Fruit fly (Drosophila melanogaster) whole organism, embryonic: ENCODE results near the gene CG32243.

Experiments
- ATbp ChIP-seq: fragments of 200-800 bp; sonication (Bioruptor generic); optimal IDR thresholded peaks from 2 replicates; lab custom pipeline; 2017; ENCODE audit warnings: missing biosample characterization, mild to moderate bottlenecking, missing genetic modification characterization, missing genetic modification reagents
- C15 ChIP-seq: fragments of 200-800 bp; sonication (Bioruptor generic); IDR thresholded peaks from 3 replicates; pipeline ENCODE4 v1.3.6; 2022; ENCODE audit warnings: missing biosample characterization, missing genetic modification characterization
- CG10366 ChIP-seq: fragments of 200-800 bp; sonication (Bioruptor generic); IDR thresholded peaks from 2 replicates; pipeline ENCODE4 v1.3.6; 2022; ENCODE audit warnings: missing biosample characterization, missing genetic modification characterization
- CG11085 ChIP-seq: fragments of 200-800 bp; sonication (Bioruptor generic); IDR thresholded peaks from 2 replicates; pipeline ENCODE4 v1.3.6; 2022; ENCODE audit warnings: missing biosample characterization, missing genetic modification characterization
- CG11695 ChIP-seq: fragments of 200-800 bp; sonication (Bioruptor generic); IDR thresholded peaks from 3 replicates; pipeline ENCODE4 v1.3.6; 2022; ENCODE audit warnings: missing biosample characterization, missing genetic modification characterization
- CG12155 ChIP-seq: fragments of 200-800 bp; sonication (Bioruptor generic); optimal IDR thresholded peaks from 3 replicates; lab custom pipeline; 2016; ENCODE audit warnings: missing biosample characterization, missing genetic modification characterization
- CG13894 ChIP-seq: fragments of 200-800 bp; sonication (Bioruptor generic); optimal IDR thresholded peaks from 3 replicates; lab custom pipeline; 2018; ENCODE audit warnings: missing biosample characterization, mild to moderate bottlenecking, missing genetic modification characterization, moderate library complexity
- CG15514 ChIP-seq: fragments of 200-800 bp; sonication (Bioruptor generic); optimal IDR thresholded peaks from 3 replicates; lab custom pipeline; 2017; ENCODE audit warnings: missing biosample characterization, missing genetic modification characterization, mild to moderate bottlenecking, moderate library complexity, missing genetic modification reagents
- CG1602 ChIP-seq: fragments of 200-800 bp; sonication (Bioruptor generic); optimal IDR thresholded peaks from 3 replicates; lab custom pipeline; 2016; ENCODE audit warnings: missing biosample characterization, missing genetic modification characterization
- CG18011 ChIP-seq: fragments of 200-800 bp; sonication (Bioruptor generic); optimal IDR thresholded peaks from 2 replicates; lab custom pipeline; 2017; ENCODE audit warnings: missing biosample characterization, missing genetic modification characterization, mild to moderate bottlenecking, moderate library complexity, missing genotype
- CG2889 ChIP-seq: fragments of 200-800 bp; sonication (Bioruptor generic); IDR thresholded peaks from 3 replicates; pipeline ENCODE4 v1.3.6; 2022; ENCODE audit warnings: missing biosample characterization, missing genetic modification characterization
- CG34376 ChIP-seq: fragments of 200-800 bp; sonication (Bioruptor generic); optimal IDR thresholded peaks from 2 replicates; lab custom pipeline; 2018; ENCODE audit warnings: missing biosample characterization, mild to moderate bottlenecking, missing genetic modification characterization
- CG3838 ChIP-seq: fragments of 200-800 bp; sonication (Bioruptor generic); optimal IDR thresholded peaks from 3 replicates; lab custom pipeline; 2016; ENCODE audit warnings: missing biosample characterization, missing genetic modification characterization
- CG4424 ChIP-seq: fragments of 200-800 bp; sonication (Bioruptor generic); optimal IDR thresholded peaks from 3 replicates; lab custom pipeline; 2016; ENCODE audit warnings: missing biosample characterization, missing genetic modification characterization
- CG4707 ChIP-seq: fragments of 200-800 bp; sonication (Bioruptor generic); optimal IDR thresholded peaks from 2 replicates; lab custom pipeline; 2018; ENCODE audit warnings: missing biosample characterization, mild to moderate bottlenecking, missing genetic modification characterization, moderate library complexity
- CG6683 ChIP-seq: fragments of 200-800 bp; sonication (Bioruptor generic); optimal IDR thresholded peaks from 2 replicates; lab custom pipeline; 2017; ENCODE audit warnings: missing biosample characterization, mild to moderate bottlenecking, missing genetic modification characterization, missing genetic modification reagents
- CG7357 ChIP-seq: fragments of 200-800 bp; sonication (Bioruptor generic); IDR thresholded peaks from 3 replicates; pipeline ENCODE4 v1.3.6; 2022; ENCODE audit warnings: missing biosample characterization, missing genetic modification characterization
- CG9215 ChIP-seq: fragments of 200-800 bp; sonication (Bioruptor generic); IDR thresholded peaks from 2 replicates; pipeline ENCODE4 v1.3.6; 2022; ENCODE audit warnings: missing biosample characterization, missing genetic modification characterization
- CG9797 ChIP-seq: fragments of 200-800 bp; sonication (Bioruptor generic); optimal IDR thresholded peaks from 3 replicates; lab custom pipeline; 2018; ENCODE audit warnings: missing biosample characterization, mild to moderate bottlenecking, missing genetic modification characterization
- CG9932 ChIP-seq: fragments of 200-800 bp; sonication (Bioruptor generic); IDR thresholded peaks from 2 replicates; pipeline ENCODE4 v1.3.6; 2022; ENCODE audit warnings: missing biosample characterization, missing genetic modification characterization
- CrebB ChIP-seq: fragments of 200-800 bp; sonication (Bioruptor generic); optimal IDR thresholded peaks from 3 replicates; lab custom pipeline; 2018; ENCODE audit warnings: missing biosample characterization, mild to moderate bottlenecking, missing genetic modification characterization
- Dip2 ChIP-seq: fragments of 200-800 bp; sonication (Bioruptor generic); IDR thresholded peaks from 2 replicates; pipeline ENCODE4 v1.3.6; 2022; ENCODE audit warnings: missing biosample characterization, missing genetic modification characterization
- Dp ChIP-seq: fragments of 200-800 bp; sonication (Bioruptor generic); optimal IDR thresholded peaks from 2 replicates; lab custom pipeline; 2018; ENCODE audit warnings: missing biosample characterization, mild to moderate bottlenecking, missing genetic modification characterization, moderate library complexity
- Ets97D ChIP-seq: fragments of 200-800 bp; sonication (Bioruptor generic); optimal IDR thresholded peaks from 3 replicates; lab custom pipeline; 2016; ENCODE audit warnings: missing biosample characterization, missing genetic modification characterization
- H15 ChIP-seq: fragments of 200-800 bp; sonication (Bioruptor generic); IDR thresholded peaks from 3 replicates; pipeline ENCODE4 v1.3.6; 2022; ENCODE audit warnings: missing biosample characterization, missing genetic modification characterization
- H2.0 ChIP-seq: fragments of 200-800 bp; sonication (Bioruptor generic); IDR thresholded peaks from 2 replicates; pipeline ENCODE4 v1.3.6; 2022; ENCODE audit warnings: missing biosample characterization, missing genetic modification characterization
- HLH54F ChIP-seq: fragments of 200-800 bp; sonication (Bioruptor generic); optimal IDR thresholded peaks from 3 replicates; lab custom pipeline; 2016; ENCODE audit warnings: missing biosample characterization, missing genetic modification characterization
- HmgZ ChIP-seq: fragments of 200-800 bp; sonication (Bioruptor generic); optimal IDR thresholded peaks from 2 replicates; lab custom pipeline; 2018; ENCODE audit warnings: missing biosample characterization, mild to moderate bottlenecking, missing genetic modification characterization
- Hmr ChIP-seq: fragments of 200-800 bp; sonication (Bioruptor generic); optimal IDR thresholded peaks from 3 replicates; lab custom pipeline; 2017; ENCODE audit warnings: mild to moderate bottlenecking, missing biosample characterization, missing genetic modification reagents, missing genetic modification characterization
- Hr3 ChIP-seq: fragments of 200-800 bp; sonication (Bioruptor generic); optimal IDR thresholded peaks from 3 replicates; lab custom pipeline; 2016; ENCODE audit warnings: missing biosample characterization, missing genetic modification characterization
- Opbp ChIP-seq: fragments of 200-800 bp; sonication (Bioruptor generic); IDR thresholded peaks from 3 replicates; pipeline ENCODE4 v1.3.6; 2022; ENCODE audit warnings: missing biosample characterization, missing genetic modification characterization; ENCODE audit not compliant: partially characterized antibody
- Rfx ChIP-seq: fragments of 200-800 bp; sonication (Bioruptor generic); IDR thresholded peaks from 2 replicates; pipeline ENCODE4 v1.3.6; 2022; ENCODE audit warnings: missing biosample characterization, missing genetic modification characterization
- Rx ChIP-seq: fragments of 200-800 bp; sonication (Bioruptor generic); IDR thresholded peaks from 2 replicates; pipeline ENCODE4 v1.3.6; 2022; ENCODE audit warnings: missing biosample characterization, missing genetic modification characterization
- Sox100B ChIP-seq: fragments of 200-800 bp; sonication (Bioruptor generic); optimal IDR thresholded peaks from 3 replicates; lab custom pipeline; 2018; ENCODE audit warnings: missing biosample characterization, mild to moderate bottlenecking, missing genetic modification characterization
- Ssrp ChIP-seq: fragments of 200-800 bp; sonication (Bioruptor generic); optimal IDR thresholded peaks from 2 replicates; lab custom pipeline; 2018; ENCODE audit warnings: missing biosample characterization, mild to moderate bottlenecking, missing genetic modification characterization, moderate library complexity
- ab ChIP-seq: fragments of 200-800 bp; sonication (Bioruptor generic); optimal IDR thresholded peaks from 2 replicates; lab custom pipeline; 2016; ENCODE audit warnings: missing biosample characterization, missing genetic modification characterization
- al ChIP-seq: fragments of 200-800 bp; sonication (Bioruptor generic); IDR thresholded peaks from 2 replicates; pipeline ENCODE4 v1.3.6; 2022; ENCODE audit warnings: missing biosample characterization, missing genetic modification characterization
- crol ChIP-seq: fragments of 200-800 bp; sonication (Bioruptor generic); IDR thresholded peaks from 2 replicates; pipeline ENCODE4 v1.3.6; 2022; ENCODE audit warnings: missing biosample characterization, missing genetic modification characterization
- dmrt99B ChIP-seq: fragments of 200-800 bp; sonication (Bioruptor generic); optimal IDR thresholded peaks from 2 replicates; lab custom pipeline; 2018; ENCODE audit warnings: missing biosample characterization, mild to moderate bottlenecking, missing genetic modification characterization, moderate library complexity
- emc ChIP-seq: fragments of 200-800 bp; sonication (Bioruptor generic); optimal IDR thresholded peaks from 2 replicates; lab custom pipeline; 2016; ENCODE audit warnings: missing biosample characterization, missing genetic modification characterization
- hkb ChIP-seq, 2 experiments: fragments of 200-800 bp in 1 of 2; fragments of >200 bp in 1 of 2; sonication (Bioruptor generic) in 1 of 2; IDR thresholded peaks in 1 of 2; optimal IDR thresholded peaks in 1 of 2; 2 replicates each; pipeline versions ENCODE4 v1.3.6 to Lab custom; 2017 to 2022; ENCODE audit warnings: missing biosample characterization in 1 of 2, missing genetic modification characterization in 1 of 2
- jigr1 ChIP-seq: fragments of 200-800 bp; sonication (Bioruptor generic); IDR thresholded peaks from 3 replicates; pipeline ENCODE4 v1.3.6; 2022; ENCODE audit warnings: missing biosample characterization, missing genetic modification characterization
- onecut ChIP-seq: fragments of 200-800 bp; sonication (Bioruptor generic); IDR thresholded peaks from 2 replicates; pipeline ENCODE4 v1.3.6; 2022; ENCODE audit warnings: missing biosample characterization, missing genetic modification characterization
- ranshi ChIP-seq: fragments of 200-800 bp; sonication (Bioruptor generic); IDR thresholded peaks from 2 replicates; pipeline ENCODE4 v1.3.6; 2022; ENCODE audit warnings: missing biosample characterization, missing genetic modification characterization
- slbo ChIP-seq: fragments of 200-800 bp; sonication (Bioruptor generic); IDR thresholded peaks from 2 replicates; pipeline ENCODE4 v1.3.6; 2022; ENCODE audit warnings: missing biosample characterization, missing genetic modification characterization
- sqz ChIP-seq: fragments of 200-800 bp; sonication (Bioruptor generic); optimal IDR thresholded peaks from 3 replicates; lab custom pipeline; 2018; ENCODE audit warnings: missing biosample characterization, mild to moderate bottlenecking, missing genetic modification characterization
- stwl ChIP-seq: fragments of 200-800 bp; sonication (Bioruptor generic); optimal IDR thresholded peaks from 3 replicates; lab custom pipeline; 2018; ENCODE audit warnings: missing biosample characterization, mild to moderate bottlenecking, missing genetic modification characterization, moderate library complexity
- sug ChIP-seq: fragments of 200-800 bp; optimal IDR thresholded peaks from 2 replicates; lab custom pipeline; 2019; ENCODE audit warnings: missing biosample characterization, mild to moderate bottlenecking, missing genetic modification characterization, moderate library complexity
- tap ChIP-seq: fragments of 200-800 bp; optimal IDR thresholded peaks from 3 replicates; lab custom pipeline; 2019; ENCODE audit warnings: missing biosample characterization, mild to moderate bottlenecking, missing genetic modification characterization, moderate library complexity
- trh ChIP-seq: fragments of 200-800 bp; sonication (Bioruptor generic); optimal IDR thresholded peaks from 2 replicates; lab custom pipeline; 2016; ENCODE audit warnings: missing biosample characterization, missing genetic modification characterization
- tup ChIP-seq: fragments of 200-800 bp; sonication (Bioruptor generic); optimal IDR thresholded peaks from 2 replicates; lab custom pipeline; 2016; ENCODE audit warnings: missing biosample characterization, mild to moderate bottlenecking, missing genetic modification characterization, moderate library complexity
- wor ChIP-seq: fragments of 200-800 bp; sonication (Bioruptor generic); IDR thresholded peaks from 2 replicates; pipeline ENCODE4 v1.3.6; 2022; ENCODE audit warnings: missing biosample characterization, missing genetic modification characterization
- zfh1 ChIP-seq: fragments of 200-800 bp; sonication (Bioruptor generic); IDR thresholded peaks from 3 replicates; pipeline ENCODE4 v1.3.6; 2022; ENCODE audit warnings: missing biosample characterization, missing genetic modification characterization

CG32243 gene

DNA sequence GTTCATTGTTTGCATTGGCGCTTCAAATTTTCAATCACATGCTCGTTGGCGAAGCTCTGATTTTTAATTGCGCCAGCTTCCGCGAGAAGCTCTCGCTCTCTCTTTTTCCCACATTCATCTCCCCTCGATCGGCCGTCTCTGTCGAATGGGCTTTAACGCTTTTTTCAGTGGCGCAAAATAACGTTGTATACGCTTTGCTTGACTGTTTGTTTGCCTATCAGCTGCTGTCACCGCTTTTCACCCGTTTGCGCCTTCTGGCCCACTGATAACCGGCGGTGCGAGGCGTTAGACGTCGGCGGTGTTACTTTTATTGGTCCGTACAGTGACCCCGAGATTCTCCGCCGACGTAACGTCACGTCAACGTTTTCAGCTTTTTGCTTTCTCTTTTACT, 2.8 kb upstream of the CG32243 start (continued):
- TF ChIP-seq CG7357 (GFP tag; lab: Robert Waterston, UW) (no peak), jigr1 (GFP tag; lab: Robert Waterston, UW) (no peak), ATbp (GFP tag; lab: Kevin White, UChicago) (no peak), Dp (GFP tag; lab: Kevin White, UChicago) (no peak), CG34376 (GFP tag; lab: Kevin White, UChicago) (no peak), tup (GFP tag; lab: Kevin White, UChicago) (no peak), trh (GFP tag; lab: Kevin White, UChicago) (no peak), Hmr (GFP tag; lab: Kevin White, UChicago) (no peak), CG3838 (no peak), CG9932 (GFP tag; lab: Robert Waterston, UW) (0 out of 2 replicates have a peak, but pooled peaks have one; percentile 19), Hr3 (GFP tag; lab: Kevin White, UChicago) (no peak), al (GFP tag; lab: Robert Waterston, UW) (no peak), CG4424 (GFP tag; lab: Kevin White, UChicago) (no peak), CG1602 (GFP tag; lab: Kevin White, UChicago) (no peak), CG9797 (GFP tag; lab: Kevin White, UChicago) (no peak), HLH54F (GFP tag; lab: Kevin White, UChicago) (no peak), tap (no peak), CrebB (tag; lab: Kevin White, UChicago) (no peak), ranshi (GFP tag; lab: Robert Waterston, UW) (no peak), CG11085 (GFP tag; lab: Robert Waterston, UW) (no peak), wor (no peak), CG13894 (tag; lab: Kevin White, UChicago) (no peak), Rx (GFP tag; lab: Robert Waterston, UW) (no peak), CG4707 (GFP tag; lab: Kevin White, UChicago) (no peak), Rfx (GFP tag; lab: Robert Waterston, UW) (no peak), CG10366 (GFP tag; lab: Robert Waterston, UW) (no peak), CG6683 (GFP tag; lab: Kevin White, UChicago) (no peak), Ets97D (GFP tag; lab: Kevin White, UChicago) (no peak), Dip2 (no peak), stwl (tag; lab: Kevin White, UChicago) (no peak), H15 (no peak), Ssrp (tag; lab: Kevin White, UChicago) (no peak), emc (GFP tag; lab: Kevin White, UChicago) (no peak), CG9215 (GFP tag; lab: Robert Waterston, UW) (no peak), CG2889 (GFP tag; lab: Robert Waterston, UW) (no peak), HmgZ (tag; lab: Kevin White, UChicago) (peak; percentile 34), H2.0 (GFP tag; lab: Robert Waterston, UW) (no peak), C15 (no peak), CG12155 (GFP tag; lab: Kevin White, UChicago) (no peak), Sox100B (GFP tag; lab: Kevin White, UChicago) (no peak), CG18011 (no peak), dmrt99B (tag; lab: Kevin White, UChicago) (no peak), ab (GFP tag; lab: Kevin White, UChicago) (no peak), sug (tag; lab: Kevin White, UChicago) (peak; percentile 72), zfh1 (GFP tag; lab: Robert Waterston, UW) (no peak), onecut (GFP tag; lab: Robert Waterston, UW) (no peak), slbo (GFP tag; lab: Robert Waterston, UW) (no peak), hkb (optimal IDR thresholded peaks at IDR 0.05; lab: Kevin White, UChicago) (no peak), hkb (GFP tag; IDR thresholded peaks at IDR 0.05; lab: Robert Waterston, UW) (no peak), sqz (GFP tag; lab: Kevin White, UChicago) (no peak), crol (GFP tag; lab: Robert Waterston, UW) (peak; percentile 86), Opbp (no peak), CG11695 (GFP tag; lab: Robert Waterston, UW) (no peak), CG15514 (GFP tag; lab: Kevin White, UChicago) (peak; percentile 3)
